Fruit fly (Drosophila melanogaster) whole organism, embryonic: ENCODE measurements around the gene CG15742.
A peak's percentile ranks its signal among the peaks of the same experiment; 100 is the strongest.

Experiments used
- Aef1 ChIP-seq: fragments of 200-800 bp; sonication (Bioruptor generic); IDR thresholded peaks from 3 replicates; pipeline ENCODE4 v1.3.6; 2022; ENCODE audit warnings: missing biosample characterization, missing genetic modification characterization
- Blimp-1 ChIP-seq: fragments of 200-800 bp; sonication (Bioruptor generic); optimal IDR thresholded peaks from 3 replicates; lab custom pipeline; 2018; ENCODE audit warnings: missing biosample characterization, missing genetic modification characterization, mild to moderate bottlenecking, moderate library complexity, missing genetic modification reagents
- CG10209 ChIP-seq: fragments of 200-800 bp; sonication (Bioruptor generic); optimal IDR thresholded peaks from 3 replicates; lab custom pipeline; 2017; ENCODE audit warnings: missing biosample characterization, mild to moderate bottlenecking, missing genetic modification characterization, missing genetic modification reagents
- CG10979 ChIP-seq: fragments of 200-800 bp; sonication (Bioruptor generic); optimal IDR thresholded peaks from 2 replicates; lab custom pipeline; 2018; ENCODE audit warnings: missing biosample characterization, mild to moderate bottlenecking, missing genetic modification characterization, moderate library complexity
- CG13424 ChIP-seq: fragments of 200-800 bp; sonication (Bioruptor generic); optimal IDR thresholded peaks from 2 replicates; lab custom pipeline; 2019; ENCODE audit warnings: missing biosample characterization, mild to moderate bottlenecking, missing genetic modification characterization, moderate library complexity
- CG14710 ChIP-seq: fragments of 200-800 bp; sonication (Bioruptor generic); optimal IDR thresholded peaks from 3 replicates; lab custom pipeline; 2019; ENCODE audit warnings: missing biosample characterization, mild to moderate bottlenecking, missing genetic modification characterization, moderate library complexity
- CG15514 ChIP-seq: fragments of 200-800 bp; sonication (Bioruptor generic); optimal IDR thresholded peaks from 3 replicates; lab custom pipeline; 2017; ENCODE audit warnings: missing biosample characterization, missing genetic modification characterization, mild to moderate bottlenecking, moderate library complexity, missing genetic modification reagents
- CG17802 ChIP-seq: fragments of 200-800 bp; sonication (Bioruptor generic); optimal IDR thresholded peaks from 2 replicates; lab custom pipeline; 2018; ENCODE audit warnings: missing biosample characterization, mild to moderate bottlenecking, missing genetic modification characterization, moderate library complexity
- CG18262 ChIP-seq: fragments of 200-800 bp; optimal IDR thresholded peaks from 3 replicates; lab custom pipeline; 2019; ENCODE audit warnings: missing biosample characterization, mild to moderate bottlenecking, missing genetic modification characterization, moderate library complexity
- CG2120 ChIP-seq: fragments of 200-800 bp; sonication (Bioruptor generic); optimal IDR thresholded peaks from 3 replicates; lab custom pipeline; 2016; ENCODE audit warnings: missing biosample characterization, missing genetic modification characterization
- CG2889 ChIP-seq: fragments of 200-800 bp; sonication (Bioruptor generic); IDR thresholded peaks from 3 replicates; pipeline ENCODE4 v1.3.6; 2022; ENCODE audit warnings: missing biosample characterization, missing genetic modification characterization
- CG31224 ChIP-seq: fragments of 200-800 bp; sonication (Bioruptor generic); IDR thresholded peaks from 2 replicates; pipeline ENCODE4 v1.3.6; 2022; ENCODE audit warnings: missing biosample characterization, missing genetic modification characterization
- CG32532 ChIP-seq: fragments of 200-800 bp; sonication (Bioruptor generic); IDR thresholded peaks from 2 replicates; pipeline ENCODE4 v1.3.6; 2022; ENCODE audit warnings: missing biosample characterization, missing genetic modification characterization
- CG32772 ChIP-seq: fragments of 200-800 bp; sonication (Bioruptor generic); IDR thresholded peaks from 2 replicates; pipeline ENCODE4 v1.3.6; 2022; ENCODE audit warnings: missing biosample characterization, missing genetic modification characterization
- CG3407 ChIP-seq: fragments of 200-800 bp; sonication (Bioruptor generic); optimal IDR thresholded peaks from 2 replicates; lab custom pipeline; 2018; ENCODE audit warnings: missing biosample characterization, mild to moderate bottlenecking, missing genetic modification characterization
- CG6813 ChIP-seq: fragments of 200-800 bp; sonication (Bioruptor generic); optimal IDR thresholded peaks from 2 replicates; lab custom pipeline; 2017; ENCODE audit warnings: missing biosample characterization, missing genetic modification characterization, mild to moderate bottlenecking, moderate library complexity, missing genetic modification reagents
- CG7357 ChIP-seq: fragments of 200-800 bp; sonication (Bioruptor generic); IDR thresholded peaks from 3 replicates; pipeline ENCODE4 v1.3.6; 2022; ENCODE audit warnings: missing biosample characterization, missing genetic modification characterization
- CG7556 ChIP-seq: fragments of 200-800 bp; sonication (Bioruptor generic); optimal IDR thresholded peaks from 2 replicates; lab custom pipeline; 2017; ENCODE audit warnings: missing biosample characterization, mild to moderate bottlenecking, missing genetic modification characterization
- CG8924 ChIP-seq: fragments of 200-800 bp; optimal IDR thresholded peaks from 3 replicates; lab custom pipeline; 2019; ENCODE audit warnings: missing biosample characterization, mild to moderate bottlenecking, missing genetic modification characterization, moderate library complexity
- CG8944 ChIP-seq: fragments of 200-800 bp; sonication (Bioruptor generic); optimal IDR thresholded peaks from 3 replicates; lab custom pipeline; 2016; ENCODE audit warnings: missing biosample characterization, missing genetic modification characterization
- CG9609 ChIP-seq: fragments of 200-800 bp; sonication (Bioruptor generic); optimal IDR thresholded peaks from 3 replicates; lab custom pipeline; 2016; ENCODE audit warnings: missing biosample characterization, missing genetic modification characterization
- CG9727 ChIP-seq: fragments of 200-800 bp; sonication (Bioruptor generic); optimal IDR thresholded peaks from 3 replicates; lab custom pipeline; 2017; ENCODE audit warnings: missing biosample characterization, mild to moderate bottlenecking, missing genetic modification characterization
- CHES-1-like ChIP-seq: fragments of 200-800 bp; sonication (Bioruptor generic); optimal IDR thresholded peaks from 2 replicates; lab custom pipeline; 2016; ENCODE audit warnings: missing biosample characterization, missing genetic modification characterization
- Dip2 ChIP-seq: fragments of 200-800 bp; sonication (Bioruptor generic); IDR thresholded peaks from 2 replicates; pipeline ENCODE4 v1.3.6; 2022; ENCODE audit warnings: missing biosample characterization, missing genetic modification characterization
- Eip74EF ChIP-seq, 2 experiments: fragments of 200-800 bp in 1 of 2; fragments of >200 bp in 1 of 2; sonication (Bioruptor generic) in 1 of 2; optimal IDR thresholded peaks; 2 replicates each; lab custom pipeline; 2017 to 2019; ENCODE audit warnings: missing biosample characterization in 2 of 2, missing genetic modification characterization in 2 of 2, mild to moderate bottlenecking in 1 of 2, moderate library complexity in 1 of 2
- HmgD ChIP-seq: fragments of 200-800 bp; sonication (Bioruptor generic); optimal IDR thresholded peaks from 3 replicates; lab custom pipeline; 2016; ENCODE audit warnings: missing biosample characterization, missing genetic modification characterization
- NC2α ChIP-seq: fragments of 200-800 bp; sonication (Bioruptor generic); optimal IDR thresholded peaks from 2 replicates; lab custom pipeline; 2016; ENCODE audit warnings: missing biosample characterization, missing genetic modification characterization
- Nf-YB ChIP-seq: fragments of 200-800 bp; sonication (Bioruptor generic); optimal IDR thresholded peaks from 3 replicates; lab custom pipeline; 2019; ENCODE audit warnings: missing biosample characterization, mild to moderate bottlenecking, missing genetic modification characterization, moderate library complexity
- Opbp ChIP-seq: fragments of 200-800 bp; sonication (Bioruptor generic); IDR thresholded peaks from 3 replicates; pipeline ENCODE4 v1.3.6; 2022; ENCODE audit warnings: missing biosample characterization, missing genetic modification characterization; ENCODE audit not compliant: partially characterized antibody
- Stat92E ChIP-seq, 3 experiments: fragments of >200 bp in 2 of 3; fragments of 200-800 bp in 1 of 3; sonication (Bioruptor generic) in 1 of 3; optimal IDR thresholded peaks; 2 replicates each; lab custom pipeline; 2017 to 2019; ENCODE audit warnings: missing biosample characterization in 3 of 3, missing genetic modification characterization in 3 of 3, mild to moderate bottlenecking in 1 of 3, moderate library complexity in 1 of 3
- ap ChIP-seq: fragments of 200-800 bp; sonication (Bioruptor generic); IDR thresholded peaks from 2 replicates; pipeline ENCODE4 v1.3.6; 2022; ENCODE audit warnings: missing biosample characterization, missing genetic modification characterization
- bcd ChIP-seq: fragments of 200-800 bp; sonication (Bioruptor generic); optimal IDR thresholded peaks from 2 replicates; lab custom pipeline; 2017; ENCODE audit warnings: missing biosample characterization, mild to moderate bottlenecking, missing genetic modification characterization
- croc ChIP-seq: fragments of 200-800 bp; sonication (Bioruptor generic); conservative IDR thresholded peaks from 3 replicates; pipeline ENCODE4 v1.3.6; 2022; ENCODE audit warnings: missing biosample characterization, missing genetic modification characterization
- dimm ChIP-seq: fragments of 200-800 bp; sonication (Bioruptor generic); IDR thresholded peaks from 2 replicates; pipeline ENCODE4 v1.3.6; 2022; ENCODE audit warnings: missing biosample characterization, missing genetic modification characterization
- dysf ChIP-seq: fragments of 200-800 bp; sonication (Bioruptor generic); IDR thresholded peaks from 3 replicates; pipeline ENCODE4 v1.3.6; 2022; ENCODE audit warnings: missing biosample characterization, missing genetic modification characterization
- esg ChIP-seq: fragments of 200-800 bp; sonication (Bioruptor generic); conservative IDR thresholded peaks from 2 replicates; pipeline ENCODE4 v1.3.6; 2022; ENCODE audit warnings: missing biosample characterization, missing genetic modification characterization
- eve ChIP-seq, 2 experiments: fragments of >200 bp; optimal IDR thresholded peaks; 2 replicates each; lab custom pipeline; 2017; ENCODE audit warnings: missing biosample characterization in 2 of 2, missing genetic modification characterization in 2 of 2
- fd96Cb ChIP-seq: fragments of 200-800 bp; sonication (Bioruptor generic); optimal IDR thresholded peaks from 2 replicates; lab custom pipeline; 2018; ENCODE audit warnings: missing biosample characterization, mild to moderate bottlenecking, missing genetic modification characterization, moderate library complexity
- gem ChIP-seq: fragments of 200-800 bp; sonication (Bioruptor generic); optimal IDR thresholded peaks from 2 replicates; lab custom pipeline; 2019; ENCODE audit warnings: missing biosample characterization, mild to moderate bottlenecking, missing genetic modification characterization, moderate library complexity
- gsb-n ChIP-seq: fragments of 200-800 bp; sonication (Bioruptor generic); optimal IDR thresholded peaks from 3 replicates; lab custom pipeline; 2018; ENCODE audit warnings: missing biosample characterization, mild to moderate bottlenecking, missing genetic modification characterization
- ham ChIP-seq: fragments of 200-800 bp; sonication (Bioruptor generic); IDR thresholded peaks from 2 replicates; pipeline ENCODE4 v1.3.6; 2022; ENCODE audit warnings: missing biosample characterization, missing genetic modification characterization
- hb ChIP-seq: fragments of 200-800 bp; sonication (Bioruptor generic); IDR thresholded peaks from 3 replicates; pipeline ENCODE4 v1.3.6; 2022; ENCODE audit warnings: missing biosample characterization, missing genetic modification characterization; ENCODE audit not compliant: partially characterized antibody
- lmd ChIP-seq: fragments of 200-800 bp; sonication (Bioruptor generic); IDR thresholded peaks from 2 replicates; pipeline ENCODE4 v1.3.6; 2022; ENCODE audit warnings: missing biosample characterization, missing genetic modification characterization
- otp ChIP-seq: fragments of 200-800 bp; sonication (Bioruptor generic); IDR thresholded peaks from 3 replicates; pipeline ENCODE4, ENCODE4 v1.3.6; 2022; ENCODE audit warnings: missing biosample characterization, missing genetic modification characterization
- prd ChIP-seq, 3 experiments: fragments of >200 bp in 2 of 3; fragments of 200-800 bp in 1 of 3; sonication (Bioruptor generic) in 1 of 3; optimal IDR thresholded peaks in 2 of 3; IDR thresholded peaks in 1 of 3; 2 replicates in 2 of 3; 3 replicates in 1 of 3; pipeline versions ENCODE4 v1.3.6 to Lab custom; 2017 to 2022; ENCODE audit warnings: missing biosample characterization in 1 of 3, missing genetic modification characterization in 1 of 3
- row ChIP-seq: fragments of 200-800 bp; sonication (Bioruptor generic); IDR thresholded peaks from 3 replicates; pipeline ENCODE4 v1.3.6; 2022; ENCODE audit warnings: missing biosample characterization, missing genetic modification characterization
- wdn ChIP-seq: fragments of 200-800 bp; sonication (Bioruptor generic); IDR thresholded peaks from 2 replicates; pipeline ENCODE4 v1.3.6; 2022; ENCODE audit warnings: missing biosample characterization, missing genetic modification characterization
- z ChIP-seq: fragments of 200-800 bp; sonication (Bioruptor generic); IDR thresholded peaks from 3 replicates; pipeline ENCODE4 v1.3.6; 2022; ENCODE audit warnings: missing biosample characterization, missing genetic modification characterization

CG15742 gene

DNA sequence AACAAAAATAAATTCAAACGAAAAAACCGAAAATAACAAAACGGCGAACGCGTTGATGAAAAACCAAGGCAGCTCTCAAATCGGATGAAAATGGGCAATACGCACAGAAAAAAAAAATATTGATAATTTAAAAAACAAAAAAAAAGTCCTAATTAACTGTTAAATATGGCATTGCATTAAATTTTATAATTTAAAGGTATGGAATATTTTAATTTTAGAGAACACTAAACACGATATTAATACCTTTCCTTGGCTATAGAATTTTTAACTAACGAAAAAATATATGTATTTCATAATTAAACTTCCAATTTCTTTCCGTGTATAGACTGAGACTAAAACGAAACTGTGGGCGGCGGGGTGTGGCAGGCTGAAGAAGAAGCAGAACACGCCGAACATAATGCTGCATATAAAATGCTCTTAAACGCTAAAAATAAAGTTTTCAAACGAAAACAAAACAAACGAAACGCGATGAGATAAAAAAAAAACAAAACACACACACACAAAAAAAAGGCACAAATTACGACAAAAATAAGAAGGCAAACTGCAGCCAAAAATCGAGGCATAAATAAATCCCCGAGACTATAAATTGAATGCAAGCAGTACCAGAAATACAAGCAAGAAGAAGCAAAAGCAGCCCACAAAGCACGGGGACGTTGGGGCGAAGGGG lies 16.3 kb upstream of the CG15742 start (continued):
- TF ChIP-seq Nf-YB (GFP tag; lab: Kevin White, UChicago) (peak; percentile 22), CG2889 (GFP tag; lab: Robert Waterston, UW) (no peak), z (no peak), CG13424 (tag; lab: Kevin White, UChicago) (peak; percentile 81), CG32532 (GFP tag; lab: Robert Waterston, UW) (peak; percentile 68), fd96Cb (tag; lab: Kevin White, UChicago) (peak; percentile 72), CG10209 (GFP tag; lab: Kevin White, UChicago) (peak; percentile 20), Aef1 (GFP tag; lab: Robert Waterston, UW) (0 out of 3 replicates have a peak, but pooled peaks have one; percentile 27), dimm (no peak), CHES-1-like (no peak), bcd (GFP tag; lab: Kevin White, UChicago) (peak; percentile 34), CG14710 (tag; lab: Kevin White, UChicago) (peak; percentile 61), prd (optimal IDR thresholded peaks at IDR 0.05; lab: Kevin White, UChicago) (no peak), prd (GFP tag; IDR thresholded peaks at IDR 0.05; lab: Robert Waterston, UW) (peak; percentile 49; the same call in 2 of the 3 replicates), eve (GFP tag; optimal IDR thresholded peaks at IDR 0.05; lab: Kevin White, UChicago) (peak in 1 of 2 experiments; percentile 74), croc (GFP tag; lab: Robert Waterston, UW) (peak; percentile 33; the same call in 1 of the 3 replicates), CG8924 (tag; lab: Kevin White, UChicago) (peak; percentile 66), ap (GFP tag; lab: Robert Waterston, UW) (no peak), CG9609 (no peak), esg (GFP tag; lab: Robert Waterston, UW) (peak; percentile 27; the same call in 1 of the 2 replicates), CG32772 (GFP tag; lab: Robert Waterston, UW) (peak; percentile 41; the same call in 1 of the 2 replicates), Eip74EF (GFP tag; optimal IDR thresholded peaks at IDR 0.05; lab: Kevin White, UChicago) (peak in 1 of 2 experiments; percentile 59), CG7357 (0 out of 3 replicates have a peak, but pooled peaks have one; percentile 41), Opbp (GFP tag; lab: Robert Waterston, UW) (no peak), Stat92E (GFP tag; optimal IDR thresholded peaks at IDR 0.05; lab: Kevin White, UChicago) (no peak), CG15514 (no peak), Dip2 (GFP tag; lab: Robert Waterston, UW) (no peak), CG6813 (GFP tag; lab: Kevin White, UChicago) (no peak), row (GFP tag; lab: Robert Waterston, UW) (peak; percentile 53; the same call in 2 of the 3 replicates), lmd (peak; percentile 64), CG18262 (tag; lab: Kevin White, UChicago) (peak; percentile 85), NC2α (GFP tag; lab: Kevin White, UChicago) (no peak), CG7556 (peak; percentile 63), CG3407 (GFP tag; lab: Kevin White, UChicago) (peak; percentile 45), CG8944 (no peak), ham (no peak), otp (GFP tag; lab: Robert Waterston, UW) (no peak), gem (tag; lab: Kevin White, UChicago) (peak; percentile 87), CG17802 (tag; lab: Kevin White, UChicago) (no peak), CG2120 (GFP tag; lab: Kevin White, UChicago) (peak; percentile 23), Blimp-1 (GFP tag; lab: Kevin White, UChicago) (peak; percentile 71), gsb-n (tag; lab: Kevin White, UChicago) (peak; percentile 59), CG10979 (tag; lab: Kevin White, UChicago) (peak; percentile 82), CG9727 (GFP tag; lab: Kevin White, UChicago) (peak; percentile 54), HmgD (GFP tag; lab: Kevin White, UChicago) (no peak), hb (GFP tag; lab: Robert Waterston, UW) (no peak), CG31224 (GFP tag; lab: Robert Waterston, UW) (peak; percentile 31; the same call in 1 of the 2 replicates), wdn (GFP tag; lab: Robert Waterston, UW) (no peak), dysf (peak; percentile 75)
